Worm (Caenorhabditis elegans): Measurements from ENCODE around the gene col-172.

- TF ChIP-seq flt-1 (GFP tag; IDR thresholded peaks at IDR 0.05) (no peak), klf-2 (GFP tag; conservative IDR thresholded peaks at IDR 0.05) (no peak), med-1 (GFP tag; optimal IDR thresholded peaks at IDR 0.05; ENCODE audit: insufficient read depth) (no peak), tab-1 (GFP tag; IDR thresholded peaks at IDR 0.05) (no peak), ztf-23 (GFP tag; IDR thresholded peaks at IDR 0.05) (no peak)
These were observed 31.1 kb upstream of the col-172 start for ce11 chrX:6641509-6641908.
